Fruit fly (Drosophila melanogaster): ENCODE data around the gene wds.
A peak's percentile ranks its signal among the peaks of the same experiment; 100 is the strongest.

wds gene

DNA sequence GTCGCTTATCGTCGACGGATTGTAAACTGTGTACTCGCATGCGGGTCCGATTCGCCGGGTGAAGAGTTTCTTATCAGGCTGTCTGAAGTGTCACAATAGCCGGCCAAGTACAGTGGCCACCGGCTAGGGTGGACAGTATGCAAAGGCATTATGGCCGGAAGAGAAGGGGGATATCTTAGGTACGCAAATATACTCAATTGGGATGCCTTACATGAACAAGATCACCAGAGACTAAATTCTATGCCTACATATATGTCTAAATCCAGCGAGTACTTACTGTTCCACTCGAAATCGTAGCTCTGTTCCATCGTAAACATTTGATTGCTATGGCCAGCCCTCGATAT lies 7.9 kb downstream of the wds start:
- TF ChIP-seq spab (GFP tag; optimal IDR thresholded peaks at IDR 0.05) (peak; percentile 82), Eip93F (GFP tag; optimal IDR thresholded peaks at IDR 0.05) (peak; percentile 94), CG3919 (GFP tag; optimal IDR thresholded peaks at IDR 0.05) (peak; percentile 95), cyc (GFP tag; optimal IDR thresholded peaks at IDR 0.05) (peak; percentile 97), eg (GFP tag; IDR thresholded peaks at IDR 0.05) (peak; percentile 95), CG6276 (GFP tag; optimal IDR thresholded peaks at IDR 0.05) (peak; percentile 85), fkh (GFP tag; optimal IDR thresholded peaks at IDR 0.05) (peak; percentile 67), salr (GFP tag; optimal IDR thresholded peaks at IDR 0.05) (peak in 1 of 2 experiments; percentile 79), CG3032 (tag; optimal IDR thresholded peaks at IDR 0.05) (peak; percentile 78), CG1621 (tag; optimal IDR thresholded peaks at IDR 0.05) (peak; percentile 82), vri (GFP tag; optimal IDR thresholded peaks at IDR 0.05) (peak; percentile 94), Sox14 (GFP tag; optimal IDR thresholded peaks at IDR 0.05) (peak; percentile 94), net (GFP tag; optimal IDR thresholded peaks at IDR 0.05) (peak; percentile 88), fd59A (GFP tag; optimal IDR thresholded peaks at IDR 0.05) (peak; percentile 83), CG10669 (GFP tag; optimal IDR thresholded peaks at IDR 0.05) (peak; percentile 88), CG6792 (GFP tag; optimal IDR thresholded peaks at IDR 0.05) (peak; percentile 93), CG31627 (GFP tag; optimal IDR thresholded peaks at IDR 0.05) (peak; percentile 96), Smox (GFP tag; optimal IDR thresholded peaks at IDR 0.05) (peak; percentile 94), CG8632 (GFP tag; optimal IDR thresholded peaks at IDR 0.05) (peak; percentile 91), CG8119 (GFP tag; IDR thresholded peaks at IDR 0.05) (peak; percentile 81), CG8319 (GFP tag; optimal IDR thresholded peaks at IDR 0.05) (peak; percentile 85), svp (GFP tag) (peak; percentile 99), Hr39 (GFP tag; optimal IDR thresholded peaks at IDR 0.05) (peak; percentile 97), Sox102F (GFP tag; optimal IDR thresholded peaks at IDR 0.05) (peak; percentile 90), dsx (GFP tag; optimal IDR thresholded peaks at IDR 0.05; ENCODE audit: poor library complexity, severe bottlenecking) (peak; percentile 78), CG10631 (GFP tag; optimal IDR thresholded peaks at IDR 0.05) (peak; percentile 86), fd85E (GFP tag; optimal IDR thresholded peaks at IDR 0.05) (peak; percentile 88), Met (GFP tag; optimal IDR thresholded peaks at IDR 0.05) (peak; percentile 93), CG4318 (GFP tag; optimal IDR thresholded peaks at IDR 0.05) (peak; percentile 74), CG11762 (GFP tag; optimal IDR thresholded peaks at IDR 0.05; ENCODE audit: insufficient read depth) (peak; percentile 83), CG6808 (GFP tag; optimal IDR thresholded peaks at IDR 0.05) (peak; percentile 81), lz (GFP tag; optimal IDR thresholded peaks at IDR 0.05) (peak; percentile 95), CG32006 (GFP tag; optimal IDR thresholded peaks at IDR 0.05) (peak; percentile 86), ss (GFP tag; optimal IDR thresholded peaks at IDR 0.05) (peak; percentile 66 to 88), esn (GFP tag; optimal IDR thresholded peaks at IDR 0.05) (peak; percentile 93), topi (GFP tag; optimal IDR thresholded peaks at IDR 0.05) (peak; percentile 96), Ets21C (GFP tag; optimal IDR thresholded peaks at IDR 0.05) (peak; percentile 93), CG7368 (GFP tag; optimal IDR thresholded peaks at IDR 0.05) (peak; percentile 95), CG15336 (GFP tag; IDR thresholded peaks at IDR 0.05) (peak; percentile 84), dac (GFP tag; optimal IDR thresholded peaks at IDR 0.05) (peak; percentile 61), Eip75B (GFP tag; optimal IDR thresholded peaks at IDR 0.05) (peak; percentile 91), CG34406 (GFP tag; optimal IDR thresholded peaks at IDR 0.05) (peak; percentile 90), Ets96B (tag; optimal IDR thresholded peaks at IDR 0.05) (peak; percentile 85), CG9139 (GFP tag; optimal IDR thresholded peaks at IDR 0.05) (peak; percentile 80), Lpt (GFP tag; optimal IDR thresholded peaks at IDR 0.05) (peak; percentile 72), pdm3 (GFP tag; optimal IDR thresholded peaks at IDR 0.05) (peak; percentile 92), achi (GFP tag; optimal IDR thresholded peaks at IDR 0.05) (peak; percentile 88), Hr4 (GFP tag; optimal IDR thresholded peaks at IDR 0.05) (peak; percentile 89), Sox15 (GFP tag; optimal IDR thresholded peaks at IDR 0.05) (peak; percentile 93), CG16779 (tag; optimal IDR thresholded peaks at IDR 0.05) (peak; percentile 68), acj6 (GFP tag; optimal IDR thresholded peaks at IDR 0.05) (peak; percentile 91), CG6854 (GFP tag; optimal IDR thresholded peaks at IDR 0.05) (peak; percentile 84)

All from whole organism, prepupa.